Worm (Caenorhabditis elegans): ENCODE measurements around the gene arrd-18.

Gene arrd-18

ce11 chrV:3282957-3283356, 29.0 kb downstream of the arrd-18 start, which contains the start of gene str-64:
TSS of gene str-64 (plus strand) at chrV:3283257.
- TF ChIP-seq dmd-8 (GFP tag; IDR thresholded peaks at IDR 0.05) (no peak), arid-1 (GFP tag; conservative IDR thresholded peaks at IDR 0.05) (no peak), sdz-12 (GFP tag; optimal IDR thresholded peaks at IDR 0.05) (no peak), mdt-29 (GFP tag; IDR thresholded peaks at IDR 0.05) (no peak), fkh-10 (GFP tag; optimal IDR thresholded peaks at IDR 0.05) (no peak), ztf-11 (tag; optimal IDR thresholded peaks at IDR 0.05) (no peak), aha-1 (tag) (peak; percentile 18), daf-12 (tag; optimal IDR thresholded peaks at IDR 0.05) (no peak), lsy-2 (tag; optimal IDR thresholded peaks at IDR 0.05) (no peak), egl-43 (GFP tag; IDR thresholded peaks at IDR 0.05) (no peak), unc-62 (GFP tag; optimal IDR thresholded peaks at IDR 0.05 in 1 of 2) (peak in 1 of 2 experiments; percentile 73), unc-62 (tag; optimal IDR thresholded peaks at IDR 0.05) (no peak), ama-1 (optimal IDR thresholded peaks at IDR 0.05) (no peak)

ce11 chrV:3281523-3281922, 30.4 kb downstream of the arrd-18 start, which contains the start of gene T28A11.25:
TSS of gene T28A11.25 (plus strand) at chrV:3281823.
- TF ChIP-seq spr-1 (tag; optimal IDR thresholded peaks at IDR 0.05) (no peak), daf-16 (GFP tag; optimal IDR thresholded peaks at IDR 0.05) (peak in 1 of 2 experiments; percentile 33), daf-16 (tag; optimal IDR thresholded peaks at IDR 0.05) (no peak)

ce11 chrV:3280009-3280408, 31.9 kb downstream of the arrd-18 start, which contains the start of gene T28A11.2:
TSS of gene T28A11.2 (plus strand) at chrV:3280379.
- TF ChIP-seq hlh-11 (tag; optimal IDR thresholded peaks at IDR 0.05) (peak; percentile 26), duxl-1 (tag; optimal IDR thresholded peaks at IDR 0.05; ENCODE audit: poor library complexity) (no peak), dve-1 (tag; optimal IDR thresholded peaks at IDR 0.05; ENCODE audit: insufficient read depth) (no peak)

DNA sequence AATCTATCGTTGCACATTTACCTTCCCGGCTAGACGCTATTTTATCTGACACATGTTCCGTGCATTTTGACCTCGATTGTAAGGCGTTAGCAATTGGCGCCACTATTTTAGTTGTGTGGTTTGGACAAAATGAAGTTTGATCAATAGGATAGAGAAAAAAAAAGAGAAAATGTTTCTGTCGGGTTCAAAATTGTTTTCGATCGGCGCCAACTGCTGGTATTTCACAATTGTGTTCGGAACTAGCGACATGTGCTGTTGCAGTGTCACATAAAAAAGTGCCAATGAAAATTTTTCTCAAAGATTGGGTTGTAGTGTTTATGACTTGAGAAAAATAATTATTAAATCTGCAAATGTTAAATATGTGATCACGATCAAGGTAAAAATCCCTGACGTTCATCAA, 32.8 kb downstream of the arrd-18 start:
- TF ChIP-seq dmd-6 (GFP tag; IDR thresholded peaks at IDR 0.05) = peak; percentile 40
- TF ChIP-seq pqm-1 (tag; optimal IDR thresholded peaks at IDR 0.05) = no peak
- no peak for TF ChIP-seq jun-1 (tag; optimal IDR thresholded peaks at IDR 0.05)
- TF ChIP-seq fos-1 (tag; optimal IDR thresholded peaks at IDR 0.05) = no peak
- TF ChIP-seq daf-16 (GFP tag; optimal IDR thresholded peaks at IDR 0.05) = peak in 1 of 2 experiments; percentile 86
- no peak for TF ChIP-seq daf-16 (tag; optimal IDR thresholded peaks at IDR 0.05)
- TF ChIP-seq hlh-11 (tag; optimal IDR thresholded peaks at IDR 0.05) = peak; percentile 54
- peak; percentile 35 for TF ChIP-seq aha-1 (tag)
- TF ChIP-seq nhr-28 (tag; optimal IDR thresholded peaks at IDR 0.05) = peak; percentile 10

DNA sequence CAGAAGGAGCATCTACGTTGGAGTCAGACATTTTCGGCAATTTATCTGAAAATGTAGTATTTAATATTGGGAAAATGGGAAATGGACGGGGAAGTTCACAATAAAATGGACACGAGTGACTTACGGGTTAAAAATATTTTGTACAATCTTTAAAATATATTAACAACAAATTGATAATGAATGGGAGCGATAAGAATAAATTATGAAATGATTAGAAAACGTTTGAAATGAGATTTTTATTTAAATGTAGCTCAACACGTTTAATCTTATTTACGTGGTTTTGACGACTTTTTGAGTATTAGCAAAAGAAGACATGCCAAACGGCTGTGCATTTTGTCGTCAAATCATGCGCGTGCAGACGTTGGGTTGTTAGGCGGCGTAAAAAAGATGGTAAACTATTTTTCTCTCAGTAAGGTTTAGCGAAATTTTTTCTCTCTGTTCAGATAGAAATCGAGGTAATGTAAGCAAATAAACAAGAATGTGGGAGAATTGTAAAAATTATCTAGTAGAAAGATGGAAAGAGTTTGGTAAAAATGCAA, 33.7 kb downstream of the arrd-18 start, which contains the start of gene fbxa-64:
TSS of gene fbxa-64 (minus strand) at position 51 of the 539 bp plus-strand sequence.
- no peak for TF ChIP-seq madf-9 (GFP tag; conservative IDR thresholded peaks at IDR 0.05)
- peak in 1 of 2 experiments; percentile 8 for TF ChIP-seq unc-62 (GFP tag; optimal IDR thresholded peaks at IDR 0.05 in 1 of 2)
- no peak for TF ChIP-seq unc-62 (tag; optimal IDR thresholded peaks at IDR 0.05)
- no peak for TF ChIP-seq F49E8.2 (tag; optimal IDR thresholded peaks at IDR 0.05; ENCODE audit: borderline replicate concordance)
- TF ChIP-seq dve-1 (tag; optimal IDR thresholded peaks at IDR 0.05; ENCODE audit: insufficient read depth) = no peak
- peak; percentile 7 for TF ChIP-seq dpl-1 (GFP tag; optimal IDR thresholded peaks at IDR 0.05)
- no peak for TF ChIP-seq nhr-237 (tag; optimal IDR thresholded peaks at IDR 0.05)
- no peak for TF ChIP-seq nhr-42 (GFP tag; IDR thresholded peaks at IDR 0.05)
- no peak for TF ChIP-seq F10B5.3 (tag; optimal IDR thresholded peaks at IDR 0.05)
- no peak for TF ChIP-seq nhr-6 (tag; optimal IDR thresholded peaks at IDR 0.05)
- TF ChIP-seq zip-2 (tag; optimal IDR thresholded peaks at IDR 0.05) = no peak
- no peak for TF ChIP-seq nhr-48 (tag; optimal IDR thresholded peaks at IDR 0.05)
- no peak for TF ChIP-seq lin-15B (tag; optimal IDR thresholded peaks at IDR 0.05)
- no peak for TF ChIP-seq skn-1 (tag; optimal IDR thresholded peaks at IDR 0.05)
- TF ChIP-seq nhr-102 (tag; optimal IDR thresholded peaks at IDR 0.05) = no peak
- no peak for TF ChIP-seq set-16 (GFP tag; IDR thresholded peaks at IDR 0.05)
- TF ChIP-seq spr-1 (tag; optimal IDR thresholded peaks at IDR 0.05) = no peak
- TF ChIP-seq mes-2 (tag; optimal IDR thresholded peaks at IDR 0.05; ENCODE audit: poor library complexity, severe bottlenecking) = peak; percentile 50

Measured in whole organism, L4 larva.